Worm (Caenorhabditis elegans): ENCODE results near the gene C01G10.7.
"Not testable (repeated sequence)": the region's sequence is repeated elsewhere in the genome, so short reads cannot be mapped to it uniquely, and the experiment has no call there.

C01G10.7 gene

DNA sequence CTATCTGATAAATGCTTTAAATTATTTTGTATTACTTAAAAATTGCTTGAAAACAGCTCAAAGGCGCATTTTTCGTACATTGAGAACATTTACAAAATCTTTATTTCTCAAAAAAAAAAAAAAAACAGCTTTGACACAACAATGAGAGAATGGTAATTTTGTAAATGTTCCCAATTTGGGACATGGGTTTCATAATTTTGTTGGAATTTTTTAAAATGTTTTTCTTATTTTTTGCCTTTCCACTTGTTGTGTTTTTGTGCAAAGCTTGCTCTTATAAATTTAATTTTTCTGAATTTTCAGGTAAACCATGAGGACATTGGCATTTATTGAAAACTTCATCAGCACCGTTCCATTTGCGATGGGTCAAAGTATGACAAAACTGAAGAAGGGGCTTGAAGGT lies 26.1 kb downstream of the C01G10.7 start, which contains the start of gene T01G5.7:
TSS of gene T01G5.7 (plus strand) at position 301 of the 400 bp plus-strand sequence.
- TF ChIP-seq lin-13 (GFP tag; optimal IDR thresholded peaks at IDR 0.05) (no peak), nhr-237 (tag; optimal IDR thresholded peaks at IDR 0.05) (no peak), nhr-6 (tag; optimal IDR thresholded peaks at IDR 0.05) (no peak), F13H6.1 (tag; optimal IDR thresholded peaks at IDR 0.05) (no peak), nhr-25 (tag; optimal IDR thresholded peaks at IDR 0.05) (no peak), C34F6.9 (tag; optimal IDR thresholded peaks at IDR 0.05) (no peak), ceh-82 (tag; optimal IDR thresholded peaks at IDR 0.05) (no peak), nhr-129 (tag; optimal IDR thresholded peaks at IDR 0.05) (no peak)

DNA sequence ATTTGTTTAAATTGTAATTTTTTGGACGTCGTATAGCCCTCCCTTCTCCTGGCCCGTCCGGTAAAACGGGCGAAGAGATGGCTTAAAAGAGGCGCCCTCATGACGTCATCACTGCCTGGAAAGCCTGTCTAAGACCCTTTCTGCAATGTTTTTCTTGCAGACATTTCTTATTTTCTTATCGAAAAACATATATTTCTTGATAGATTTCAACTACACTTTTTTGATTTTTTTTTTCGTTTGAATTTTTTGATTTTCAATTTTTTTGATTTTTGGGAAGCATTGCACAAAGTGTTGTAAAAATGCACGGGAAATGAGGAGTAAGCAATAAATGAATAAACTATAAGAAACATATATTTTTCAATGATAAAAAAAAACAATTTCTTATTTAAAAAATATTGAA lies 28.4 kb downstream of the C01G10.7 start, which contains the start of gene T01G5.6:
TSS of gene T01G5.6 (minus strand) at position 101 of the 400 bp plus-strand sequence.
- TF ChIP-seq ztf-4 (tag; optimal IDR thresholded peaks at IDR 0.05) (no peak), lsy-2 (tag; optimal IDR thresholded peaks at IDR 0.05) (no peak), nhr-21 (tag; optimal IDR thresholded peaks at IDR 0.05) (no peak), nhr-77 (tag; optimal IDR thresholded peaks at IDR 0.05) (no peak), blmp-1 (tag; optimal IDR thresholded peaks at IDR 0.05; ENCODE audit: insufficient read depth) (no peak), sma-9 (GFP tag; optimal IDR thresholded peaks at IDR 0.05) (no peak), sma-9 (tag; optimal IDR thresholded peaks at IDR 0.05) (no peak), sem-4 (tag; optimal IDR thresholded peaks at IDR 0.05) (no peak), Y55F3AM.14 (GFP tag; optimal IDR thresholded peaks at IDR 0.05) (no peak), mbf-1 (tag; optimal IDR thresholded peaks at IDR 0.05) (no peak), sma-3 (GFP tag; optimal IDR thresholded peaks at IDR 0.05) (no peak), aly-2 (tag; optimal IDR thresholded peaks at IDR 0.05) (no peak), lin-11 (tag; optimal IDR thresholded peaks at IDR 0.05) (no peak)

DNA sequence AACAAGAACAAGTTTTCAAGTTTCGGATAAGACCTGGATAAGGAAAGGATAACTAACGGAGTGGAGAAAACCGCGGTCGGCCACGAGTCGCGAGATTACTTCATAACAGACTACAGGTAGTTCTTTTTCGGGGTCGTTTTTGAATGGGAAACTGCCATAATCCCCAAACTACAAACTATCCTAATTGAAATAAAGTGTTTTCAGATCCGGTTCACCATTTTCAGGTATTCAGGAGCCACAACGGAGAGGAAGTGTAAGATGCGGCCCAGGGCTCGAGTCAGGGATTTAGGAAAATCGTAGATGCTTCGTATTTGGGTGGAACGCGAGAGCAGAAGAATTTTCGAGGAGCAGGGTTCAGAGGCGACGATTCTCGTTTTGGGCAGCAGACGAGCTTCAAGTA lies 30.4 kb downstream of the C01G10.7 start, which contains the start of gene T01G5.8:
TSS of gene T01G5.8 (plus strand) at position 301 of the 400 bp plus-strand sequence.
- not testable (repeated sequence) for TF ChIP-seq unc-62 (GFP tag; optimal IDR thresholded peaks at IDR 0.05); fos-1 (tag; optimal IDR thresholded peaks at IDR 0.05); sem-4 (tag; optimal IDR thresholded peaks at IDR 0.05)

DNA sequence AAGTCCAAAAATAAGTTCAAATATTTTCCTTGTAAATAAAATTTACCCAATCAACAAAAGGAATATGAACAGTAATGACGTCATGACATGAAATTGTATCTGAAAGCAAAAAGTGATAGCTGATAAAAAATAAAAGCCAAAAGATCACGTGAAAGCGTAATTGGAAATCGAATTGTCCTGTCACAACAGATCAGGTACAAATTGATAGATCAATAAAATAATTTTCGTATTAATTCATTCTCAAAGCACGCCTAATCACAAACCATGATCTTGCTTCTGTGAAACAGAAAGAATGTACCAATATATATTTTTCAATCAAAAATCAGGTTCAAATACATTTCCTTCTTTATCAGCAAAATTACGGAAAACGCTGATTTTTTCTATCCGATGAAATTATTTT lies 34.0 kb downstream of the C01G10.7 start, which contains the start of gene flor-1:
TSS of gene flor-1 (minus strand) at position 101 of the 400 bp plus-strand sequence.
- no peak for TF ChIP-seq nhr-129 (tag; optimal IDR thresholded peaks at IDR 0.05)
- TF ChIP-seq ceh-82 (tag; optimal IDR thresholded peaks at IDR 0.05): no peak
- TF ChIP-seq sma-9 (GFP tag; optimal IDR thresholded peaks at IDR 0.05): no peak
- TF ChIP-seq sma-9 (tag; optimal IDR thresholded peaks at IDR 0.05): no peak
- no peak for TF ChIP-seq skn-1 (tag; optimal IDR thresholded peaks at IDR 0.05)
- TF ChIP-seq dmd-4 (tag; optimal IDR thresholded peaks at IDR 0.05): no peak
- TF ChIP-seq nhr-12 (tag; optimal IDR thresholded peaks at IDR 0.05): no peak
- TF ChIP-seq crh-2 (tag; optimal IDR thresholded peaks at IDR 0.05): no peak
- TF ChIP-seq nhr-77 (tag; optimal IDR thresholded peaks at IDR 0.05): no peak
- TF ChIP-seq unc-62 (GFP tag; optimal IDR thresholded peaks at IDR 0.05): no peak
- no peak for TF ChIP-seq unc-55 (GFP tag; optimal IDR thresholded peaks at IDR 0.05)
- no peak for TF ChIP-seq fos-1 (tag; optimal IDR thresholded peaks at IDR 0.05)
- TF ChIP-seq lin-39 (tag; optimal IDR thresholded peaks at IDR 0.05): no peak

DNA sequence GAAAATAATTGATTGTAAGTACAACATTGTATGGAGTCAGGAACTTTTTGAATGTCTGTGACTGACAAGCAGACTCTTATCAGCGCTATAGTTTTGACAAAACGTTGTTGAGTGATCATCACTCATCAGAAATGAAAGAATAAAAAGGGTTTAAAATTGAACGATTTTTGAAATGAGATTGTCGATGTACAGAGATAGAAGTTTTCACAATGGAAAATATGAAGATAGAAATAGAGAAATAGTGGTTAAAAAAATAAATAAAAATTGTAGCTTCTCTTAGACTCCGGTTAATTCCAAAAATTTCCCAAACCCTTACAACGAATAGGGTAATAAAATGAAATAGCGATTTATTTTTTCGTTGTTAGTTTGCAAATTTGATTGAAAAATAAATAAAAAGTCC lies 39.6 kb downstream of the C01G10.7 start, which contains the start of gene ugt-30:
TSS of gene ugt-30 (minus strand) at position 101 of the 400 bp plus-strand sequence.
- not testable (repeated sequence) for TF ChIP-seq lsy-2 (tag; optimal IDR thresholded peaks at IDR 0.05); unc-62 (GFP tag; optimal IDR thresholded peaks at IDR 0.05); mab-5 (tag; optimal IDR thresholded peaks at IDR 0.05)

DNA sequence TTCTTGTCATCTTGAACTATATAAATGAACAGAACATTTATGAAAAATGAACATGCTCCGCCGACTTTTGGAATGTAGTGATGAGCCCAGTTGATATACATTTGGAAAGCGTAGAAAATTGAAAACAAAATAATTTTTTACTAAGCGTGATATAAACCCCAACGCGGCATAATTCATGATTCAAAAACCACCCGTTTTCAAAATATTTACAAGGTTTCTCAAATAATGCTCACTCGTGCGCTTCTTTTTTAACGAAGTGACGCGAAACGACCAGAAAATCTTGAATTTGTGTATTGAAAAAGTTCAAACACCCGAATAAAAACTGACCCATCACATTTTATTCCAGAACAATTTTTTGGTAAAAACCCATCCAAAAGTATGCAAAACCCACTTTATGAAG lies 41.9 kb downstream of the C01G10.7 start, which contains the start of gene srj-27:
TSS of gene srj-27 (minus strand) at position 101 of the 400 bp plus-strand sequence.
- TF ChIP-seq ZK546.5 (tag; optimal IDR thresholded peaks at IDR 0.05) (no peak), unc-62 (GFP tag; optimal IDR thresholded peaks at IDR 0.05) (no peak), lin-11 (tag; optimal IDR thresholded peaks at IDR 0.05) (no peak), lsy-2 (tag; optimal IDR thresholded peaks at IDR 0.05) (no peak), crh-2 (tag; optimal IDR thresholded peaks at IDR 0.05) (no peak), ztf-4 (tag; optimal IDR thresholded peaks at IDR 0.05) (no peak), alr-1 (tag; optimal IDR thresholded peaks at IDR 0.05) (no peak), zag-1 (tag; optimal IDR thresholded peaks at IDR 0.05) (no peak), snpc-4 (tag; optimal IDR thresholded peaks at IDR 0.05) (no peak), mbf-1 (tag; optimal IDR thresholded peaks at IDR 0.05) (no peak), F13H6.1 (tag; optimal IDR thresholded peaks at IDR 0.05) (no peak), lin-13 (GFP tag; optimal IDR thresholded peaks at IDR 0.05) (no peak), nhr-77 (tag; optimal IDR thresholded peaks at IDR 0.05) (no peak), skn-1 (tag; optimal IDR thresholded peaks at IDR 0.05) (no peak), Y55F3AM.14 (GFP tag; optimal IDR thresholded peaks at IDR 0.05) (no peak), aly-2 (tag; optimal IDR thresholded peaks at IDR 0.05) (no peak)
